Fruit fly (Drosophila melanogaster): Measurements from ENCODE around the gene CG13282.

The CG13282 gene

dm6 chr2L:16787548-16787947 is 46.8 kb downstream of the CG13282 start:
- no peak for TF ChIP-seq CG9705 (GFP tag; optimal IDR thresholded peaks at IDR 0.05)
- no peak for TF ChIP-seq dsf (GFP tag; optimal IDR thresholded peaks at IDR 0.05; ENCODE audit: borderline replicate concordance)
- no peak for TF ChIP-seq usp (GFP tag; optimal IDR thresholded peaks at IDR 0.05)
- TF ChIP-seq tai (GFP tag; optimal IDR thresholded peaks at IDR 0.05): no peak
- TF ChIP-seq OdsH (GFP tag; optimal IDR thresholded peaks at IDR 0.05): no peak
- TF ChIP-seq jim (GFP tag; optimal IDR thresholded peaks at IDR 0.05): no peak
- no peak for TF ChIP-seq ey (GFP tag; optimal IDR thresholded peaks at IDR 0.05)
- no peak for TF ChIP-seq Hnf4 (GFP tag; optimal IDR thresholded peaks at IDR 0.05)
- no peak for TF ChIP-seq Mio (GFP tag; optimal IDR thresholded peaks at IDR 0.05)
- no peak for TF ChIP-seq Myc (optimal IDR thresholded peaks at IDR 0.05)
- TF ChIP-seq psq (GFP tag; optimal IDR thresholded peaks at IDR 0.05): no peak
- no peak for TF ChIP-seq br (GFP tag; optimal IDR thresholded peaks at IDR 0.05)
- TF ChIP-seq Dfd (GFP tag; optimal IDR thresholded peaks at IDR 0.05): no peak
- no peak for TF ChIP-seq CrebA (GFP tag; optimal IDR thresholded peaks at IDR 0.05; ENCODE audit: borderline replicate concordance)
- TF ChIP-seq Abd-B (GFP tag; optimal IDR thresholded peaks at IDR 0.05): no peak
- TF ChIP-seq woc (GFP tag; optimal IDR thresholded peaks at IDR 0.05): no peak
- no peak for TF ChIP-seq Dif (GFP tag; optimal IDR thresholded peaks at IDR 0.05; ENCODE audit: partially characterized antibody)
- no peak for TF ChIP-seq sage (GFP tag; optimal IDR thresholded peaks at IDR 0.05)
- TF ChIP-seq Sp1 (GFP tag; optimal IDR thresholded peaks at IDR 0.05): no peak

Data from whole organism, wandering third instar larva.